Worm (Caenorhabditis elegans): Measurements from ENCODE around the gene F40G12.7.
A peak's percentile ranks its signal among the peaks of the same experiment; 100 is the strongest.

Gene F40G12.7

DNA sequence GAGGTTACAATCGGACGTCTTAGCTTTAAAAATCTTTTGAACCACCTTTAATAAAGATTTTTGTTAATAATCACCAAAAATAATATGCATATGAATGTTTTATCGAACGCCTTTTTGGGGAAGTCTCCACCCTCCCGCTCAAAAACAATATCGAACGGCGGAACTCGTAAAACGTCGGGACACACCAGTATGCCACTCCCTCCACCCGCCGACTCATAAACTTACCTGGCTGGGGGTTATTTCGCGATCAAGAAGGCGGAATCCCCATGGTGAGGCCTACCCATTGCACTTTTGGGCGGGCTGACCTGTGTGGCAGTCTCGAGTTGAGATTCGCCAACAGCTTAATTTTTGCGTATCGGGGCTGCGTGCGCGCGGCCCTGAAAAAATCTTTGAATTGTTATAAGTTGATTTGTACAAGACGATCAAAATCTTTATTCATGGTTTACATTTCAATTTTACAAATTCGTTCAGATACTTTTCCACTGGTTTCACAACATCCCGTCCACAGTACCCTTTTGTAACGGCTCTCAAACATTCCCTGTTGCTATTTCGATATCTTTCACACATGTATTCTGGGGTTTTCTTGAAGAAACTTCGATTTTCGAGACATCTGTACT is 6.9 kb upstream of the F40G12.7 start:
- TF ChIP-seq F49E8.2 (tag; optimal IDR thresholded peaks at IDR 0.05; ENCODE audit: borderline replicate concordance): peak; percentile 28
- TF ChIP-seq Y48G9A.11 (GFP tag; IDR thresholded peaks at IDR 0.05): peak; percentile 74; the same call in 1 of the 2 replicates
- peak; percentile 82 for TF ChIP-seq snpc-1.2 (GFP tag; IDR thresholded peaks at IDR 0.05)
- 0 out of 2 replicates have a peak, but pooled peaks have one; percentile 9 for TF ChIP-seq arid-1 (GFP tag; conservative IDR thresholded peaks at IDR 0.05)
- no peak for TF ChIP-seq lim-7 (GFP tag; IDR thresholded peaks at IDR 0.05)
- TF ChIP-seq spr-3 (GFP tag; optimal IDR thresholded peaks at IDR 0.05): no peak
- TF ChIP-seq zip-2 (tag; optimal IDR thresholded peaks at IDR 0.05): no peak

DNA sequence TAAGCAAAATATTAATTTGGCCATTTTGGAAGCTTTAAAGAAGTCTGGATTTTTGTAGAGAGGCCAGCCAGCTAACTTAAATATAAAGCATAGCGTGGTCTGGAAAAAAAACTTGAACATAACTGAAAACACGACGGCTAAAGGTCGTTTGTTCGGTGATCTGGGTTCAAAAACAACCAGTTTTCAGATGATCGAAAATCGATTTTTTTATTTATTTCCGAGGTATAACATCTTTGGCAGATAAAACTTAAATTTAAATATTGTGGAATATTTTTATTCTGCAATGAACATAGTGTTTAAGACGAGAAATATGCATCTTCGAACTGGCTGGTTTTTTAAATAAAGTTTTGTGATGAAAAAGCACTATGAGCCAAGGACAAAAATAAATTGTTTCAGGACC is 5.8 kb upstream of the F40G12.7 start, which contains the start of gene F40G12.4:
Gene F40G12.4 (minus strand): TSS at position 101 of the 400 bp plus-strand sequence.
- TF ChIP-seq Y105C5A.15 (GFP tag; IDR thresholded peaks at IDR 0.05) (no peak), zip-2 (tag; optimal IDR thresholded peaks at IDR 0.05) (no peak), zip-11 (GFP tag; IDR thresholded peaks at IDR 0.05) (no peak), hif-1 (tag; optimal IDR thresholded peaks at IDR 0.05) (no peak)

DNA sequence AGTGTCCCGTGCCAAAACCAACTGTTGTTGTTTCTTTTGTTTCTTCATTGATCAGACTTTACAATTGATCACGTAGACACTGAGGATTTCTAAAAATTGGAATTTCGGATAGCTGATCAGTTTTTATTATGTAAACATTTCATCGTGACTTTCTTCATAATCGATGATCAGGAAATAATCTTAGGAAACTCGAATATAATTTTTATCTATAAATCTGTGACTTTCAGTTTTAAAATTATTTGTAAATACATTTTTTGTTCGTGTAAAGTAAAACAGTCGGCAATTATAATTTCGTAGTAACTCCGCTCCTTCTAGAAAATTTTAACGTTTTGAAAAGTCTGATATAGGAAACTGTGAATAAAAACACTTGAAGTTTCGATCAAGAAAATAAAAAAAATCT is 3.6 kb upstream of the F40G12.7 start, which contains the start of gene F40G12.5:
Gene F40G12.5 (minus strand): TSS at position 101 of the 400 bp plus-strand sequence.
- TF ChIP-seq unc-62 (GFP tag; optimal IDR thresholded peaks at IDR 0.05 in 1 of 2): peak in 1 of 2 experiments; percentile 16
- TF ChIP-seq unc-62 (tag; optimal IDR thresholded peaks at IDR 0.05): no peak
- TF ChIP-seq nhr-28 (tag; optimal IDR thresholded peaks at IDR 0.05): no peak
- no peak for TF ChIP-seq dve-1 (tag; optimal IDR thresholded peaks at IDR 0.05; ENCODE audit: insufficient read depth)
- no peak for TF ChIP-seq skn-1 (tag; optimal IDR thresholded peaks at IDR 0.05)
- no peak for TF ChIP-seq T20F7.1 (GFP tag; optimal IDR thresholded peaks at IDR 0.05)

DNA sequence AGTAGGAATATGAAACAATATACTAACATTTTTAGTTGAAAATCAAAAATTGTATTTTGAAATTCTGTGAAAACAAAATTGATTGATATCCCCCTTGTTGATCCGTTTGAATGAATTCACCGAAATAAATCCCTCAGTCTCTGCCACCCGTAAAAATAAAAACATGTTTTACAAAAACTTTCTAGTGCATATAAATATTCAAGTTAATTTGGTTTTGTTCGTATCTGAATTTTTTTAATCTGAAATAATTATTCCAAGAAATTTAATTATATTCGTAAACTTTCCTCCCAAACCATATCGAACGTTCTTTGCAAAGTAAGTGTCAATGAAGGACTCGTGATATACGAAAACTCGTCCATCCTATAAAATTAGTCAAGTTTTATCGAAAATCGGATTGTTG is 1.3 kb upstream of the F40G12.7 start, which contains the start of gene F40G12.6:
Gene F40G12.6 (minus strand): TSS at position 101 of the 400 bp plus-strand sequence.
- TF ChIP-seq lin-38 (GFP tag; IDR thresholded peaks at IDR 0.05) (no peak), unc-62 (GFP tag; optimal IDR thresholded peaks at IDR 0.05 in 1 of 2) (no peak), unc-62 (tag; optimal IDR thresholded peaks at IDR 0.05) (no peak), lin-1 (GFP tag; IDR thresholded peaks at IDR 0.05) (no peak), dmd-6 (GFP tag; IDR thresholded peaks at IDR 0.05) (no peak), T20F7.1 (GFP tag; optimal IDR thresholded peaks at IDR 0.05) (no peak), rbr-2 (tag; optimal IDR thresholded peaks at IDR 0.05) (no peak), dve-1 (tag; optimal IDR thresholded peaks at IDR 0.05; ENCODE audit: insufficient read depth) (no peak), arid-1 (GFP tag; conservative IDR thresholded peaks at IDR 0.05) (no peak), ztf-11 (tag; optimal IDR thresholded peaks at IDR 0.05) (no peak), nhr-42 (GFP tag; IDR thresholded peaks at IDR 0.05) (no peak), ceh-20 (GFP tag; IDR thresholded peaks at IDR 0.05) (no peak), zag-1 (tag; optimal IDR thresholded peaks at IDR 0.05) (no peak), lim-7 (GFP tag; IDR thresholded peaks at IDR 0.05) (no peak), lin-13 (GFP tag; optimal IDR thresholded peaks at IDR 0.05) (no peak), spr-3 (GFP tag; optimal IDR thresholded peaks at IDR 0.05) (no peak), dmd-8 (GFP tag; IDR thresholded peaks at IDR 0.05) (no peak), nhr-25 (tag; optimal IDR thresholded peaks at IDR 0.05; ENCODE audit: borderline replicate concordance, insufficient read depth) (no peak), mdl-1 (tag; optimal IDR thresholded peaks at IDR 0.05) (no peak), nhr-48 (tag; optimal IDR thresholded peaks at IDR 0.05) (no peak), cey-2 (tag; optimal IDR thresholded peaks at IDR 0.05; ENCODE audit: borderline replicate concordance, insufficient read depth) (no peak)

DNA sequence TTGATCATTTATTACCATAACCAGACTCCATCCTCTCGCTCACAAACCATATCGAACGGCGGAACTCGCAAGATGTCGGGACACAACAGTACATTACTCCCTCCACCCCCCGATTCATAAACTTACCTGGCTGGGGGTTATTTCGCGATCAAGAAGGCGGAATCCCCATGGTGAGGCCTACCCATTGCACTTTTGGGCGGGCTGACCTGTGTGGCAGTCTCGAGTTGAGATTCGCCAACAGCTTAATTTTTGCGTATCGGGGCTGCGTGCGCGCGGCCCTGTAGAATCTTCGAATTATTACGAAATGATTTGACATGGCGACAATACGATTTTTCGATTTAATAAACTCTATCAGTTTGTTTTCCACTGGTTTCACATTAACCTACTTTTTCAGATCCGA is 3.1 kb downstream of the F40G12.7 start:
- TF ChIP-seq Y48G9A.11 (GFP tag; IDR thresholded peaks at IDR 0.05) (0 out of 2 replicates have a peak, but pooled peaks have one; percentile 6), aha-1 (tag) (peak; percentile 54)
